Fruit fly (Drosophila melanogaster) whole organism, prepupa: ENCODE measurements around the gene Rop.

Source experiments
- CG11902 ChIP-seq: fragments of 200-800 bp; sonication (Bioruptor generic); optimal IDR thresholded peaks from 3 replicates; lab custom pipeline; 2016; ENCODE audit warnings: missing biosample characterization, missing genetic modification characterization
- CG3032 ChIP-seq: fragments of 200-800 bp; optimal IDR thresholded peaks from 2 replicates; lab custom pipeline; 2019; ENCODE audit warnings: missing biosample characterization, mild to moderate bottlenecking, missing genetic modification characterization, moderate library complexity
- CG6276 ChIP-seq: fragments of 200-800 bp; sonication (Bioruptor generic); optimal IDR thresholded peaks from 2 replicates; lab custom pipeline; 2017; ENCODE audit warnings: missing biosample characterization, mild to moderate bottlenecking, missing genetic modification characterization
- CG6808 ChIP-seq: fragments of 200-800 bp; sonication (Bioruptor generic); optimal IDR thresholded peaks from 3 replicates; lab custom pipeline; 2017; ENCODE audit warnings: missing biosample characterization, missing genetic modification characterization, mild to moderate bottlenecking, moderate library complexity, missing genetic modification reagents
- CG8119 ChIP-seq: fragments of 200-800 bp; sonication (Bioruptor generic); IDR thresholded peaks from 3 replicates; pipeline ENCODE4 v1.3.6; 2022; ENCODE audit warnings: missing biosample characterization, missing genetic modification characterization
- Hr39 ChIP-seq: fragments of 200-800 bp; sonication (Bioruptor generic); optimal IDR thresholded peaks from 2 replicates; lab custom pipeline; 2016; ENCODE audit warnings: missing biosample characterization, missing genetic modification characterization
- Sox102F ChIP-seq: fragments of 200-800 bp; sonication (Bioruptor generic); optimal IDR thresholded peaks from 2 replicates; lab custom pipeline; 2016; ENCODE audit warnings: missing biosample characterization, mild to moderate bottlenecking, missing genetic modification characterization
- dac ChIP-seq: fragments of 200-800 bp; sonication (Bioruptor generic); optimal IDR thresholded peaks from 2 replicates; lab custom pipeline; 2017; ENCODE audit warnings: missing biosample characterization, mild to moderate bottlenecking, missing genetic modification characterization
- dsx ChIP-seq: fragments of 200-800 bp; optimal IDR thresholded peaks from 3 replicates; lab custom pipeline; 2019; ENCODE audit warnings: missing biosample characterization, mild to moderate bottlenecking, missing genetic modification characterization, moderate library complexity; ENCODE audit not compliant: poor library complexity, severe bottlenecking
- esn ChIP-seq: fragments of 200-800 bp; sonication (Bioruptor generic); optimal IDR thresholded peaks from 2 replicates; lab custom pipeline; 2016; ENCODE audit warnings: missing biosample characterization, mild to moderate bottlenecking, missing genetic modification characterization, moderate library complexity
- ss ChIP-seq, 2 experiments: fragments of 200-800 bp; sonication (Bioruptor generic); optimal IDR thresholded peaks; 2 replicates in 1 of 2; 3 replicates in 1 of 2; lab custom pipeline; 2017 to 2018; ENCODE audit warnings: mild to moderate bottlenecking in 2 of 2, missing biosample characterization in 2 of 2, missing genetic modification characterization in 2 of 2, moderate library complexity in 1 of 2

DNA sequence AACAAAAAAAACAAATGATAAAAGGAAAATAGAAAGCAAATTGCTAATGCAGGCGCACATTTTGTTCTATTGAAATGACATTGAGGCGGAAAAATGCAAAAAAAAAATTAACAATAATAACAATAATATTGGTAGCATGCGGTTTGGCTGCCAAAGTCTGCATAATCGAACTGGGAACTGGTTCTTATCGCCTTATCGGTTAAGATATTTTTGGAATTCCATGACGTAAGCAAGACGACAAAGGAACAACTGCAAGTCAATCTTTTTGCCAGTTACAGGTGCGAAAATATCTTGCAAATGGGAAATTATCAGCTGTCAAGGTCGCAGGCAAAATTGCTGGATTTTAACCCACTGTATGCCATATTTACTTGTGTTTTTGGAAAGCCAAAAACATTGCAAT lies 6.2 kb downstream of the Rop start:
- no peak for TF ChIP-seq Sox102F (GFP tag; lab: Kevin White, UChicago)
- TF ChIP-seq CG11902, result no peak
- TF ChIP-seq esn (GFP tag; lab: Kevin White, UChicago), result no peak
- TF ChIP-seq CG6808, result no peak
- TF ChIP-seq dsx (GFP tag; lab: Kevin White, UChicago), result no peak
- no peak for TF ChIP-seq dac (GFP tag; lab: Kevin White, UChicago)
- TF ChIP-seq CG6276 (GFP tag; lab: Kevin White, UChicago), result no peak
- TF ChIP-seq Hr39 (GFP tag; lab: Kevin White, UChicago), result no peak
- no peak for TF ChIP-seq CG3032
- TF ChIP-seq CG8119 (GFP tag; lab: Robert Waterston, UW), result no peak
- TF ChIP-seq ss (GFP tag; optimal IDR thresholded peaks at IDR 0.05; lab: Kevin White, UChicago), result no peak
